Worm (Caenorhabditis elegans): ENCODE results near the gene Y51H7BR.7.

DNA sequence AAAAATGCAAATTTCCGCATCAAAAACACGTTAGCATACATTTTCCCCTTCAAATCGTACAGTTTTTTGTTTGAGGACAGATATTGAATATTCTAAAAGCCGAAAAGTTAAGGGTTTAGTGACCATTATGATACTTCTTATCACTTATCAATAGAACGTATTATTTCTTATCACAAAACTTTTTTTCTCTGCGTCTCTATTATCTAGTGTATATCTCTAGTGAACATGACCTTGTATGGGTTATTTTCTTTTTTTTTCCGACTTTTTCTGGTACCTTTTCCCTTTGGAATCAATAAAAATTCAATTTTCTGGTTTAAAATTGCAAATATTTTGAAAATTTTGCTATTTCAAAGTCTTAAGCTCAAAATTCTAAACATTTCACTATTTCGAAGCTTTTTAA, 21.7 kb downstream of the Y51H7BR.7 start:
- no peak for TF ChIP-seq lin-15B (tag; optimal IDR thresholded peaks at IDR 0.05)
- TF ChIP-seq fos-1 (tag; optimal IDR thresholded peaks at IDR 0.05) = no peak
- TF ChIP-seq nhr-76 (tag; optimal IDR thresholded peaks at IDR 0.05) = no peak
- no peak for TF ChIP-seq skn-1 (tag; optimal IDR thresholded peaks at IDR 0.05)
- TF ChIP-seq egl-27 (tag; optimal IDR thresholded peaks at IDR 0.05) = no peak
- no peak for TF ChIP-seq lin-39 (tag; optimal IDR thresholded peaks at IDR 0.05)
- peak; percentile 20 for TF ChIP-seq pqm-1 (tag; optimal IDR thresholded peaks at IDR 0.05)
- no peak for TF ChIP-seq snpc-4 (tag; optimal IDR thresholded peaks at IDR 0.05)
- TF ChIP-seq elt-2 (tag; optimal IDR thresholded peaks at IDR 0.05) = peak; percentile 68
- TF ChIP-seq R02D3.7 (tag; optimal IDR thresholded peaks at IDR 0.05) = no peak

All from whole organism, L3 larva.